Worm (Caenorhabditis elegans) whole organism, dauer: Measurements from ENCODE around the gene rde-12.

Source experiments
- unc-62 ChIP-seq: sonication (generic microtip); optimal IDR thresholded peaks from 2 replicates; lab custom pipeline; 2017; ENCODE audit warnings: missing biosample characterization, missing genetic modification reagents, missing genetic modification characterization

The rde-12 gene

ce11 chrV:13671911-13672639 is 6.9 kb downstream of the rde-12 start, which contains the start of the genes mip-2 and F58G11.4:
TSS of gene mip-2 (minus strand) at chrV:13671958.
TSS of gene F58G11.4 (plus strand) at chrV:13672589.
- no peak for TF ChIP-seq unc-62

ce11 chrV:13678542-13678941 is 13.4 kb downstream of the rde-12 start, which contains the start of the genes tag-65 and ccz-1:
TSS of gene tag-65 (minus strand) at chrV:13678587.
TSS of gene ccz-1 (plus strand) at chrV:13678875.
- no peak for TF ChIP-seq unc-62

- no peak for TF ChIP-seq unc-62
Observed at ce11 chrV:13679859-13680258, 14.7 kb downstream of the rde-12 start.

ce11 chrV:13681445-13681844 is 16.3 kb downstream of the rde-12 start:
- TF ChIP-seq unc-62, result no peak

DNA sequence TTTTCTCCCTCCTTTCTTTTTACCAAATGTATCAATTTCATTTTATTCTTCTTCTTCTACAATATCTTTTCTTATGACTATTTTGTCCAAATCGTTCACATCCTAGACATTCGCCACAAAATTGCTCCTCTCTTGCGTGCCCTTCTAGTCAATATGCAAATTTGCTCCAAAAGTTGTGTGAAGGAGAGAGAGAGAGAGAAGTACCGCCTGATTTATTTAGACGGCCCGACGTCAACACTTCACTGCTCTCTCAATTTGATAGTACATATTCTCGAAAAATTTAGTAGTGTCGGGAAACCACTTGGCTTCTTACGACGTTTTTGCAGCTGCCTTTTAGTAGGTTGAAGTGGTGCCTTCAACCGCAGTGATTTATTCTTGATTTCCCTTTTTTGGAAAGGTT is 21.3 kb downstream of the rde-12 start:
- no peak for TF ChIP-seq unc-62

ce11 chrV:13687504-13687903 is 22.3 kb downstream of the rde-12 start:
- no peak for TF ChIP-seq unc-62

DNA sequence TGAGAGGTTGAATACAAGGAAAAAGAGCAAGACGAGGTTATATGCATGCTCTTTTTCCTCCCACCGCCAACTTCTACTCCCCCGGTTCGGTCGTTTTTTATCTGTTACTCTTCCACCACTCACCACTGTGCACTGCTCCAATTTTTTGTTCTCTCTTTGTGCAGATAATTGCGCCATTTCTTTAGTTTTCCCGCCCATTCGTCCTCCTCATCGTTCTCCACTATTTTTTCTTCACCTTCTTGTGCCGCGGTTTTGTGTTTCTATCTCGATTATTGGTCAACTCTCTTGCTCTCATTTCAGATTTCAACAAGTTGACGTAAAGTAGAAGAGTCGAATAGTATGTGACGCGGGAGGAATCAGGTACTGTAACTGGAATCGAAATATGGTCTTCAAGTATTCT is 24.4 kb downstream of the rde-12 start, which contains the start of gene T01D3.1:
Gene T01D3.1 (plus strand): TSS at position 301 of the 400 bp plus-strand sequence.
- TF ChIP-seq unc-62, result no peak

DNA sequence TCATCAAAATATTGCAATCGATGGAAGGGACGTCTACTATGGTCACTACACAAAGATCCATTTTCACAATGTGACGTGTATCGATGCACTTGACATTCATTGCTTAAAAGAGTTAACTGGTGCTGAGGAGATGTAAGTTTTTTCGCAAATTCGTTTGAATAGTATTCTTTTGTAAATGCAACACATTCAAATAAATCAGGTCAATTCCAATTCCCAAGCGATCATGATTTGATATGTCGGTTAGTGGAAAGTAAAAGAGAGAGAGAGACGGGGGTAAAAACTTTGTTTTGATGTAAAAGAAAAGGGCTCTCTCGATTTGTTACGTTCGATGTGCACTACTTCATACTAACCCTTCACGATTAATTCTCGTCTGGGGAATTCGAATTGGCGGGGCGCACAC is 25.1 kb downstream of the rde-12 start:
- no peak for TF ChIP-seq unc-62

DNA sequence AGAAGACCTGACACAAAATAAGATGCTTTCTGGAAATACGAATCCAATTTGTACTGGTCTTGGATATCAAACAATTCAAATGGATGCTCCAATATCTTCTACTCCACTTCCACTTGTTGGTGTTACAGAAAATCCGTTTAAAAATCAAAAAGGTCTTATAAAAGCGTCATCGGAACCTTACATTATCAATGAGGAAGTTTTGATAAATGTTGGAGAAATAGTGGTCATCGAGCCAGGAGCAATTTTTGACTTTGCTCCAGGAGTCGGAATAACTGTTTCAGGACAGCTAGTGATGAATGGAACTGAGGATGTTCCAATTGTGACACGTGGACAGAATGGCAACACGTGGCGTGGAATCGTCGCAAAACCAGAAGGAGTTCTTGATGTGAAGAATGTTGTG is 28.9 kb downstream of the rde-12 start:
- no peak for TF ChIP-seq unc-62

DNA sequence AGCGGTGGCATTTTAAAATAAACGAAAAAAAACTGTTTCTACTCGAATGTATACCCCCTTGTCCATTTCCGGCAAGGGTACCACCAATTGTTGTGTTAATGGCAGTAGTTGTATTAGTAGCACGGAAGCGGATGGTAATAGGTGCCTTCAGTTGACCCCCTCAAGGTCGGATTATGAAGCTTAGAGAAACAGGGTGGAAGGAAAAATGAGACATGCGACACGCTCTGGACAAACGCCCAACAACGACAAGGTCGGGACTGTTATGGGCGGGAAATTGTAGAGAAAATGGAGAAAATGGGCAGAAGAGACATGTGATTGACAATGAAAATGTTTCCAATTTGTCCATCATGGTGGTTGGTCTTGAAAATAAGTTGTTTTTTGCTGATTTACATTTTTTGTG is 38.8 kb downstream of the rde-12 start, which contains the start of gene T01D3.3:
Gene T01D3.3 (plus strand): TSS at position 312 of the 400 bp plus-strand sequence.
- no peak for TF ChIP-seq unc-62

DNA sequence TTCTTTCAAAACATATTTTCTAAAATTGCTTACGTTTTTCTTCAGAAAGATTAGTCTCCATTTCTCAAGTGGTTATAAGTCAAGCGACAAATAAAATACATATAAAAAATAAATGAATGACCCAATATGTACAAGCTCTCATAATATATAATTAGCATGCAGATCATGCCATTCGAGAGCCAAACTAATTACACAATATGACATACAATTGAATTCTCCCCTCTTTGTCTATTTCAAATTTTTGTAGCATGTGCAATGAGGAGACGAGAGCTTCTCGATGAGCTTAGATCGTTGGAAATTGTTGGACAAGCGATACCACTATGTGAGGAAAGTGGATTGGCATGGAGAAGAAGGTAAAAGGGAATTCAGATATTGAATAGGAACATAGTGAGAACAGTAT is 42.1 kb downstream of the rde-12 start, which contains the start of gene hlh-34:
Gene hlh-34 (minus strand): TSS at position 101 of the 400 bp plus-strand sequence.
- no peak for TF ChIP-seq unc-62

ce11 chrV:13711060-13711459 is 45.9 kb downstream of the rde-12 start, which contains the start of gene srx-96:
TSS of gene srx-96 (plus strand) at chrV:13711360.
- no peak for TF ChIP-seq unc-62

DNA sequence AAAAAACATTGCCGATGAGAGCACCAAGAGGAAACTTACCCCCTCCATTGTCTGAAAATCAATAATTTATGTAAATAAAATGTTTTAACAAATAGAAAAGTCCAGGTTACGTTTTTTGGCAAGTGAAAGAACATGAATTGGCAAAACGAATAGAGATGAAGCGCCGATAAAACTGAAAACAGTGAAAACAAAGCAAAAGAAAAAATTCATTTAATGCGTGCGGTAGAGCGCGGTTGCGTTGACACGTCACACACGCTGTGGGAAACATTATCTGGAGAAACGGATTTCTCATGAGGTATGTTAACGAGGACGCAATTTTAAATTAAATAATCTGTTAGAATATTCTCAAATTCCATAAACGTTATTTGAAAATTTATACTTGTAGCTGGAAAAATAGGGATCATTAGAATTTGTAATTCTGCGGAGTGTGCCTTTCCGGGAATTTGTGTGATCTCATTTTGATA is 50.1 kb downstream of the rde-12 start, which contains the start of gene zipt-9:
Gene zipt-9 (minus strand): TSS at position 51 of the 464 bp plus-strand sequence.
- no peak for TF ChIP-seq unc-62

DNA sequence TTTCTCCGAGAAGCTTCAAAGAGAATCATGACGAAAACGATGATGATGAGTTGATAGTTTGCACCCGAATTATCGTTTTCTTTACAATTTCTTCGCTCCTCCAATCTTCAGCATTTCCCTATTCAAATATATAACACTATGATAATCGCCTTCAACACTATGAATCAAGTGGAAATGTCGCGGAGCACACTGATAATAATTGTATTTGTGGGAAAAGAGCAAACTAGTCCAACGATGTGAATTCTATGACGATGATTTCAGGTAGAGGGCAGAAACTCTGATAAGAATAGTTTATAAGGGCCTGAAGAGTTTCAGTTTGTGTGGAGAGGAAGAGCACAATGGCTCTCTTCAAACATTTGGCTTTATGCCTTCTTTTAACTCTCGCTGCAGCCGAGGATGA is 51.3 kb downstream of the rde-12 start, which contains the start of gene T01D3.6:
Gene T01D3.6 (plus strand): TSS at position 294 of the 400 bp plus-strand sequence.
- TF ChIP-seq unc-62, result no peak
